Worm (Caenorhabditis elegans): Measurements from ENCODE around the gene C08B6.10.

Gene C08B6.10

ce11 chrV:10146787-10147186 lies 21.5 kb downstream of the C08B6.10 start:
- TF ChIP-seq ztf-23 (GFP tag; IDR thresholded peaks at IDR 0.05) (no peak), med-1 (GFP tag; optimal IDR thresholded peaks at IDR 0.05; ENCODE audit: insufficient read depth) (no peak), ref-1 (GFP tag; conservative IDR thresholded peaks at IDR 0.05) (no peak), cog-1 (tag; optimal IDR thresholded peaks at IDR 0.05) (no peak), flt-1 (GFP tag; IDR thresholded peaks at IDR 0.05) (no peak), T22C8.4 (GFP tag; IDR thresholded peaks at IDR 0.05) (no peak), ztf-29 (GFP tag; IDR thresholded peaks at IDR 0.05) (no peak), tab-1 (GFP tag; IDR thresholded peaks at IDR 0.05) (no peak), klf-2 (GFP tag; conservative IDR thresholded peaks at IDR 0.05) (no peak)

DNA sequence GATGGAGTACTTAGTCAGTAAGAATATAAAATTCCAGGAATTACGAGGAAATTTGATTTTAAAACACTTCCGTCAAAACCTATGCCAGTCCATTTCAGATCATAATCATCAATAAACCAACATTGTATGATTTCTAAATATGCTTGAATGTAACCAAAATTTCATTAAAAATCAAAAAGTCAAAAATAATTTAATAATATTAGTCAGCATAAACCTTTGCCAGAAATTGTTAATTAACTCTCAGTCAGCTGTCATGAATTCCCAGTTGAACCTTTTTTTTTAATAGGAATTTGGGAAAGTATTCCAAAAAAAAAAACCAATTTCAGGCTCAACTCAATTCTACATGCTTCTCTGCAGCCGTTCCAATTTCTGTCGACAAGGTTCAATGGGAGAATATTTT lies 23.1 kb downstream of the C08B6.10 start, which contains the start of gene srsx-26:
Gene srsx-26, plus strand, starts transcription at position 301 of the 400 bp plus-strand sequence.
- TF ChIP-seq cog-1 (tag; optimal IDR thresholded peaks at IDR 0.05) (no peak), ztf-29 (GFP tag; IDR thresholded peaks at IDR 0.05) (no peak), ref-1 (GFP tag; conservative IDR thresholded peaks at IDR 0.05) (no peak), klf-2 (GFP tag; conservative IDR thresholded peaks at IDR 0.05) (no peak), ztf-23 (GFP tag; IDR thresholded peaks at IDR 0.05) (no peak)

ce11 chrV:10149728-10150127 lies 24.4 kb downstream of the C08B6.10 start, which contains the start of gene srsx-27:
srsx-27 (plus strand) TSS chrV:10150028.
- TF ChIP-seq T22C8.4 (GFP tag; IDR thresholded peaks at IDR 0.05), result no peak
- TF ChIP-seq ztf-29 (GFP tag; IDR thresholded peaks at IDR 0.05), result no peak
- TF ChIP-seq ztf-23 (GFP tag; IDR thresholded peaks at IDR 0.05), result no peak
- TF ChIP-seq tab-1 (GFP tag; IDR thresholded peaks at IDR 0.05), result no peak
- no peak for TF ChIP-seq flt-1 (GFP tag; IDR thresholded peaks at IDR 0.05)
- no peak for TF ChIP-seq cog-1 (tag; optimal IDR thresholded peaks at IDR 0.05)
- no peak for TF ChIP-seq klf-2 (GFP tag; conservative IDR thresholded peaks at IDR 0.05)
- TF ChIP-seq ref-1 (GFP tag; conservative IDR thresholded peaks at IDR 0.05), result no peak
- no peak for TF ChIP-seq med-1 (GFP tag; optimal IDR thresholded peaks at IDR 0.05; ENCODE audit: insufficient read depth)

DNA sequence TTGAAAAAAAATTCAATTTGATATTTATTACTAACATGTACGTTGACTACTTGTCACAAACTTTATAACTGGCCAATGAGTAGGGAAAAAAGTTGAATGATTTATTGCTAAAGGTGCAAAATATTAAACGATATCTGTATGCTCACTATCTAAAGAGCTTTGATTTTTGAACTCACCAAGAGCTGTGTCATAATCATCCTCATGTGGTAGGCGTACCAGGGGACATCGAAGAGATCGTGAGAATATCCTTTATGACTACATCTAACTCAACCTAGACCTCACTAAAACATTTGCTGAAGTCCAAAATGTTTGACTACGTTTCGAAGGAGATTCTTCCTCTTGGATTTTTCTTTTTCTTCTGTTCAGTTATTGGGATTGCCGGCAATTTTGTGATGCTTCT lies 27.0 kb downstream of the C08B6.10 start, which contains the start of gene srsx-28:
Gene srsx-28, plus strand, starts transcription at position 301 of the 400 bp plus-strand sequence.
- no peak for TF ChIP-seq T22C8.4 (GFP tag; IDR thresholded peaks at IDR 0.05)
- TF ChIP-seq med-1 (GFP tag; optimal IDR thresholded peaks at IDR 0.05; ENCODE audit: insufficient read depth), result no peak
- no peak for TF ChIP-seq klf-2 (GFP tag; conservative IDR thresholded peaks at IDR 0.05)
- TF ChIP-seq ztf-29 (GFP tag; IDR thresholded peaks at IDR 0.05), result no peak
- TF ChIP-seq ref-1 (GFP tag; conservative IDR thresholded peaks at IDR 0.05), result no peak
- TF ChIP-seq ztf-23 (GFP tag; IDR thresholded peaks at IDR 0.05), result no peak
- TF ChIP-seq flt-1 (GFP tag; IDR thresholded peaks at IDR 0.05), result no peak
- TF ChIP-seq cog-1 (tag; optimal IDR thresholded peaks at IDR 0.05), result no peak
- no peak for TF ChIP-seq tab-1 (GFP tag; IDR thresholded peaks at IDR 0.05)

- no peak for TF ChIP-seq med-1 (GFP tag; optimal IDR thresholded peaks at IDR 0.05; ENCODE audit: insufficient read depth)
- TF ChIP-seq T22C8.4 (GFP tag; IDR thresholded peaks at IDR 0.05), result no peak
- no peak for TF ChIP-seq tab-1 (GFP tag; IDR thresholded peaks at IDR 0.05)
- TF ChIP-seq ztf-29 (GFP tag; IDR thresholded peaks at IDR 0.05), result no peak
- TF ChIP-seq ztf-23 (GFP tag; IDR thresholded peaks at IDR 0.05), result no peak
- TF ChIP-seq flt-1 (GFP tag; IDR thresholded peaks at IDR 0.05), result no peak
- TF ChIP-seq cog-1 (tag; optimal IDR thresholded peaks at IDR 0.05), result no peak
- no peak for TF ChIP-seq klf-2 (GFP tag; conservative IDR thresholded peaks at IDR 0.05)
- no peak for TF ChIP-seq ref-1 (GFP tag; conservative IDR thresholded peaks at IDR 0.05)
These were observed 27.8 kb downstream of the C08B6.10 start for ce11 chrV:10153076-10153475.

ce11 chrV:10154698-10155097 lies 29.4 kb downstream of the C08B6.10 start, which contains the start of gene srsx-29:
srsx-29 (plus strand) TSS chrV:10154998.
- TF ChIP-seq klf-2 (GFP tag; conservative IDR thresholded peaks at IDR 0.05), result no peak
- TF ChIP-seq cog-1 (tag; optimal IDR thresholded peaks at IDR 0.05), result no peak
- no peak for TF ChIP-seq ztf-29 (GFP tag; IDR thresholded peaks at IDR 0.05)
- TF ChIP-seq ztf-23 (GFP tag; IDR thresholded peaks at IDR 0.05), result no peak
- no peak for TF ChIP-seq med-1 (GFP tag; optimal IDR thresholded peaks at IDR 0.05; ENCODE audit: insufficient read depth)
- TF ChIP-seq flt-1 (GFP tag; IDR thresholded peaks at IDR 0.05), result no peak
- TF ChIP-seq ref-1 (GFP tag; conservative IDR thresholded peaks at IDR 0.05), result no peak
- no peak for TF ChIP-seq T22C8.4 (GFP tag; IDR thresholded peaks at IDR 0.05)
- TF ChIP-seq tab-1 (GFP tag; IDR thresholded peaks at IDR 0.05), result no peak

ce11 chrV:10158528-10158927 lies 33.2 kb downstream of the C08B6.10 start, which contains the start of gene srsx-30:
srsx-30 (plus strand) TSS chrV:10158828.
- no peak for TF ChIP-seq ztf-23 (GFP tag; IDR thresholded peaks at IDR 0.05)
- TF ChIP-seq tab-1 (GFP tag; IDR thresholded peaks at IDR 0.05), result no peak
- no peak for TF ChIP-seq T22C8.4 (GFP tag; IDR thresholded peaks at IDR 0.05)
- no peak for TF ChIP-seq ref-1 (GFP tag; conservative IDR thresholded peaks at IDR 0.05)
- no peak for TF ChIP-seq flt-1 (GFP tag; IDR thresholded peaks at IDR 0.05)
- no peak for TF ChIP-seq cog-1 (tag; optimal IDR thresholded peaks at IDR 0.05)
- no peak for TF ChIP-seq ztf-29 (GFP tag; IDR thresholded peaks at IDR 0.05)
- TF ChIP-seq klf-2 (GFP tag; conservative IDR thresholded peaks at IDR 0.05), result no peak
- TF ChIP-seq med-1 (GFP tag; optimal IDR thresholded peaks at IDR 0.05; ENCODE audit: insufficient read depth), result no peak

- no peak for TF ChIP-seq T22C8.4 (GFP tag; IDR thresholded peaks at IDR 0.05)
- no peak for TF ChIP-seq ref-1 (GFP tag; conservative IDR thresholded peaks at IDR 0.05)
- TF ChIP-seq flt-1 (GFP tag; IDR thresholded peaks at IDR 0.05), result no peak
- TF ChIP-seq tab-1 (GFP tag; IDR thresholded peaks at IDR 0.05), result no peak
- no peak for TF ChIP-seq ztf-29 (GFP tag; IDR thresholded peaks at IDR 0.05)
These were observed 34.7 kb downstream of the C08B6.10 start for ce11 chrV:10159972-10160371.

DNA sequence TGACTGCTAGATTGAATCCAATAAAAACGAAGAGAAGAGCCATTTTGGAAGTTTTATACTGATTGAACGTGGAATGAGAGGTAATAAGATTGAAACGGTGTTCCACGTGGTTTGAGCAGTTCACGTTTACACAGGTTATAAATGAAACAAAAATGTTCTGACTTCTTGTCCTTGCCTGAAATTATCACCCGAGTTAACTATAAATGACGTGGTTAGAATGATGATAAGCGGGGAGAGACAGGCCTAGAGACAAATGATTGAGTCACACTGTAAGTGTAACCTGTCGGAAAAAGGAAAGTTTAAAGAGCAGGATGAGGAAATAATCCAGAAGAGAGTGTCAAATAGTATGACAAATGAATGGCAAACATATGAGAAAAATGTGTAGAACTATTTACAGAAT lies 35.7 kb downstream of the C08B6.10 start, which contains the start of gene C51E3.10:
Gene C51E3.10, minus strand, starts transcription at position 181 of the 400 bp plus-strand sequence.
- TF ChIP-seq tab-1 (GFP tag; IDR thresholded peaks at IDR 0.05) (no peak), klf-2 (GFP tag; conservative IDR thresholded peaks at IDR 0.05) (no peak), ztf-23 (GFP tag; IDR thresholded peaks at IDR 0.05) (no peak), ztf-29 (GFP tag; IDR thresholded peaks at IDR 0.05) (no peak), flt-1 (GFP tag; IDR thresholded peaks at IDR 0.05) (no peak), cog-1 (tag; optimal IDR thresholded peaks at IDR 0.05) (no peak), ref-1 (GFP tag; conservative IDR thresholded peaks at IDR 0.05) (no peak), T22C8.4 (GFP tag; IDR thresholded peaks at IDR 0.05) (no peak), med-1 (GFP tag; optimal IDR thresholded peaks at IDR 0.05; ENCODE audit: insufficient read depth) (no peak)

DNA sequence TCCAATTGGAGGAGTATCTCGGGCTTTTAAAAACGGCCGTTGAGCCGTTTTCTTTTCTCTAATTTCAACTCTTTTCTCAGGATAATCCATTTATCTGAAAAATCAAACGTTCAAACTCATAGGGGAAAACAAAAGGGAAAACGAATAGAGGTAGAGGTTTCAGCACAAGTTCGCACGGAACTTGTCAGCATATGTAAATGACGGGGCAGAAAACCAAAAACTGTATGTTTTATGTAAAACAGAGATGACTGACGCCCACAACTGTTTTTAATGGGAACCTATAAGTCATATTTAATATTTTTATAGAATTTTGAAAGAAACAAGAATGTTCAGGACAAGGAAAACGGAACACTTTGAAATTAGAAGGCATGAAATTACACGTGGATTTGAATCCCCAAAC lies 41.1 kb downstream of the C08B6.10 start, which contains the start of gene C51E3.6:
Gene C51E3.6, minus strand, starts transcription at position 101 of the 400 bp plus-strand sequence.
- no peak for TF ChIP-seq ztf-29 (GFP tag; IDR thresholded peaks at IDR 0.05)
- TF ChIP-seq klf-2 (GFP tag; conservative IDR thresholded peaks at IDR 0.05), result no peak
- TF ChIP-seq T22C8.4 (GFP tag; IDR thresholded peaks at IDR 0.05), result no peak
- no peak for TF ChIP-seq tab-1 (GFP tag; IDR thresholded peaks at IDR 0.05)
- TF ChIP-seq med-1 (GFP tag; optimal IDR thresholded peaks at IDR 0.05; ENCODE audit: insufficient read depth), result no peak
- no peak for TF ChIP-seq ref-1 (GFP tag; conservative IDR thresholded peaks at IDR 0.05)

All from whole organism, midembryonic.